Worm (Caenorhabditis elegans) whole organism, young adult: ENCODE results near the gene W04G3.7.

ENCODE experiments used
- F52B5.7 ChIP-seq: sonication (generic microtip); optimal IDR thresholded peaks from 2 replicates; lab custom pipeline; 2016; ENCODE audit warnings: mild to moderate bottlenecking, missing genetic modification characterization, missing compliant biosample characterization
- cebp-1 ChIP-seq, 2 experiments: fragments of 200-800 bp in 1 of 2; sonication (Bioruptor generic) in 1 of 2; sonication (generic microtip) in 1 of 2; IDR thresholded peaks in 1 of 2; optimal IDR thresholded peaks in 1 of 2; 2 replicates each; pipeline versions ENCODE4 v1.3.6 to Lab custom; 2017 to 2022; ENCODE audit warnings: missing compliant biosample characterization in 2 of 2, missing genetic modification characterization in 2 of 2, mild to moderate bottlenecking in 1 of 2, missing genetic modification reagents in 1 of 2, moderate library complexity in 1 of 2
- ets-4 ChIP-seq: fragments of 200-800 bp; sonication (Bioruptor generic); optimal IDR thresholded peaks from 2 replicates; lab custom pipeline; 2018; ENCODE audit warnings: mild to moderate bottlenecking, missing genetic modification characterization, missing compliant biosample characterization
- him-1 ChIP-seq: sonication (generic microtip); optimal IDR thresholded peaks from 2 replicates; lab custom pipeline; 2016; ENCODE audit warnings: missing genotype, missing genetic modification reagents, missing genetic modification characterization, missing compliant biosample characterization
- madf-10 ChIP-seq: sonication (generic microtip); optimal IDR thresholded peaks from 2 replicates; lab custom pipeline; 2016; ENCODE audit warnings: mild to moderate bottlenecking, missing genetic modification characterization, missing compliant biosample characterization
- madf-3 ChIP-seq: fragments of 200-800 bp; sonication (Bioruptor generic); IDR thresholded peaks from 2 replicates; pipeline ENCODE4 v1.3.6; 2022; ENCODE audit warnings: missing genetic modification reagents, missing genetic modification characterization, missing compliant biosample characterization
- nfyb-1 ChIP-seq: fragments of 200-800 bp; sonication (Bioruptor generic); IDR thresholded peaks from 2 replicates; pipeline ENCODE4 v1.3.6; 2022; ENCODE audit warnings: missing genetic modification reagents, missing genetic modification characterization, missing compliant biosample characterization
- sea-2 ChIP-seq: fragments of 200-800 bp; sonication (Bioruptor generic); IDR thresholded peaks from 2 replicates; pipeline ENCODE4 v1.3.6; 2022; ENCODE audit warnings: missing genetic modification characterization, missing compliant biosample characterization

DNA sequence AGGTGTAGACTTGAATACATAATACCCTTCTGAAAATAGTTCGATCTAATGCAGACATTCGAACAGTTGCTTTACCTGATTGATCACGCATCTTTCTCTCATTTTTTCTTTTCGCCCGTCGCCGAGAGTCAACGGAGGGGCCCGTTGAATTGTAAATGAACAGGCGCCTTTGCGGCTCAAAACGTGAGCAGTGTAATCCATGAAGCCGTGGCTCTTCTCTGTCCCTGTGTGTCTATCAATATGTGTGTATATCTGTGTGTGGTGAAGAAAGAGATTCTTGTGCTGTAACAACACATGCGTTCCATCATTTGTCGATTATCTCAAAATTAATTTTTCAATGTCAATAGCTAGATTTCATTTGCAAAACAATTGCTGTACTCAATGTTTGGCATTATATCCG is 49.5 kb downstream of the W04G3.7 start:
- TF ChIP-seq ets-4 (GFP tag; lab: Kevin White, UChicago), result no peak
- no peak for TF ChIP-seq him-1 (tag; lab: Kevin White, UChicago)
- no peak for TF ChIP-seq nfyb-1 (GFP tag; lab: Robert Waterston, UW)
- no peak for TF ChIP-seq cebp-1 (GFP tag; IDR thresholded peaks at IDR 0.05; lab: Robert Waterston, UW)
- TF ChIP-seq cebp-1 (tag; optimal IDR thresholded peaks at IDR 0.05; lab: Kevin White, UChicago), result no peak
- no peak for TF ChIP-seq madf-10 (tag; lab: Kevin White, UChicago)
- TF ChIP-seq madf-3 (GFP tag; lab: Robert Waterston, UW), result no peak
- no peak for TF ChIP-seq sea-2
- no peak for TF ChIP-seq F52B5.7 (tag; lab: Kevin White, UChicago)
